Worm (Caenorhabditis elegans): ENCODE data around the gene Y56A3A.22.

The Y56A3A.22 gene

ce11 chrIII:11931960-11932359, 10.5 kb downstream of the Y56A3A.22 start:
- no peak for TF ChIP-seq fos-1 (tag; optimal IDR thresholded peaks at IDR 0.05)
- TF ChIP-seq zag-1 (tag; optimal IDR thresholded peaks at IDR 0.05): no peak
- no peak for TF ChIP-seq aly-2 (tag; optimal IDR thresholded peaks at IDR 0.05)
- TF ChIP-seq nhr-23 (tag; optimal IDR thresholded peaks at IDR 0.05): no peak
- TF ChIP-seq ztf-4 (tag; optimal IDR thresholded peaks at IDR 0.05): no peak
- no peak for TF ChIP-seq ztf-1 (GFP tag; conservative IDR thresholded peaks at IDR 0.05)
- no peak for TF ChIP-seq nhr-11 (tag; optimal IDR thresholded peaks at IDR 0.05)
- no peak for TF ChIP-seq ama-1 (optimal IDR thresholded peaks at IDR 0.05)
- TF ChIP-seq alr-1 (tag; optimal IDR thresholded peaks at IDR 0.05): no peak
- TF ChIP-seq nhr-237 (tag; optimal IDR thresholded peaks at IDR 0.05): no peak
- no peak for TF ChIP-seq unc-39 (tag; optimal IDR thresholded peaks at IDR 0.05)
- TF ChIP-seq nhr-129 (tag; optimal IDR thresholded peaks at IDR 0.05): no peak
- TF ChIP-seq Y55F3AM.14 (GFP tag; optimal IDR thresholded peaks at IDR 0.05): no peak
- no peak for TF ChIP-seq unc-55 (GFP tag; optimal IDR thresholded peaks at IDR 0.05)
- no peak for TF ChIP-seq sma-9 (GFP tag; optimal IDR thresholded peaks at IDR 0.05)
- TF ChIP-seq sma-9 (tag; optimal IDR thresholded peaks at IDR 0.05): no peak

DNA sequence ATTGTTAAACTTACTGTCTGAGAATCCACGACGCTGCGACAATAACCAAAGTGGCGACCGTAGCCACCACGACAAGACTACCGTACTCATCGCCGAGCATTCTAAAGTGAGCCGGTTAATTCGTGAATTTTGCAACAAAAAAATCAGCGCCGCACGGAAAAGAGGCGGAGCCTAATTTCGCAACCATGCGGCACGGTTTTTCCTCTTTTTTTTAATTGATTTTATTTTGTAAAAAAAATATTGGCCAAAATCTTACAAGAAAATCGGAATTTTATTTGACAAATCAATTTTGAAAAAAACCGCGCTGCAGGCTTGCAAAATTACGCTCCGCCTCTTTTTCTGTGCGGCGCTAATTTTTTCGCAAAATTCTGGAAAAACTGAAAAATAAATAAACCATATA, 12.0 kb downstream of the Y56A3A.22 start, which contains the start of gene dolk-1:
dolk-1 (minus strand) TSS at position 101 of the 400 bp plus-strand sequence.
- TF ChIP-seq ztf-4 (tag; optimal IDR thresholded peaks at IDR 0.05) (no peak), nhr-21 (tag; optimal IDR thresholded peaks at IDR 0.05) (no peak), unc-55 (GFP tag; optimal IDR thresholded peaks at IDR 0.05) (no peak), sem-4 (tag; optimal IDR thresholded peaks at IDR 0.05) (no peak), peb-1 (tag; optimal IDR thresholded peaks at IDR 0.05) (no peak)

DNA sequence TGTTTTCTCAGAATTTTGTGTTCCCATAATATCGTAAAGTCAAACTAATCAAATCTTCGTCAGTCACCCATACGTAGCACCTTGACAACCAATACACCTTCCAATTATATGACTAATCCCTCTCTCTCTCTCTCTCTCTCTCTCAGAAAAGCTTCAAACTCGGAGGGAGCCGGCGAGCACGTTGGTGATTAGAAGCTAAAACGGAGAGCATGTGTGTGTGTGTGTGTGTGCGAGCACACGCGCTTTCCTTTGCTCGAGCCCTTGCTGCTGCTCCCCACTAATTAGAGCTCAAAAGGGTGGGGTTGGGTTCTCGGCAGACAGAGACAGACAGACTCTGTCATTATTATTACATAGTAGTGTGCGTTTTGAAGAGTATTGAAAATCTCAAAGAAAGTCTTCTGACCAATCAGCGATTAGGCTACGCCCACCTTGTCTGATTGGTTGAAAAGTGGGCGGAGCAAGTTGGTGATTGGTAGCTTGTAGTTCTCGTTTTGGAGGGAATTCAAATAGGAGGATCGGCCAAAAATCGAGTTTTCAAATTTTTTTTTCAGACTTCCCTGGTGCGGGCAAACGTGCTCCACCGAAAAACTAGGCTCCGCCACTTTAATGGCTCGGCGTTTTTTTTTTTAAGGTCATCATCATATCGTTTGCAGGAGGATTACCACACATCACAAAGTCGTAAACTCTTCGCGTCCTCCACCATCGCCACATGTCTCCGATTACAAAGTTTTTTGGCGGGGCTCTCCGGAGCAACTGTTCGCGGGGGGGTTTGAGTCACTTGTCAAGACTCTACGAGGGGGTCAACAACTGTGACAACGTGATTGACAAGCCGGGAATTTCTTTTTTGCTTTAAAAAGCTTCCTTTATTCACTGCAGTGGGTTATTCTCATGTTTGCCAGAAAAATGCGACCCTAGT, 13.8 kb downstream of the Y56A3A.22 start:
- TF ChIP-seq nhr-10 (tag; optimal IDR thresholded peaks at IDR 0.05): no peak
- TF ChIP-seq F13H6.1 (tag; optimal IDR thresholded peaks at IDR 0.05): peak; percentile 7
- peak; percentile 10 for TF ChIP-seq Y55F3AM.14 (GFP tag; optimal IDR thresholded peaks at IDR 0.05)
- TF ChIP-seq nhr-21 (tag; optimal IDR thresholded peaks at IDR 0.05): peak; percentile 8
- TF ChIP-seq C34F6.9 (tag; optimal IDR thresholded peaks at IDR 0.05): peak; percentile 14
- no peak for TF ChIP-seq unc-62 (GFP tag; optimal IDR thresholded peaks at IDR 0.05)
- peak; percentile 30 for TF ChIP-seq sem-4 (tag; optimal IDR thresholded peaks at IDR 0.05)
- TF ChIP-seq nhr-6 (tag; optimal IDR thresholded peaks at IDR 0.05): no peak
- TF ChIP-seq nhr-77 (tag; optimal IDR thresholded peaks at IDR 0.05): no peak
- TF ChIP-seq sma-9 (GFP tag; optimal IDR thresholded peaks at IDR 0.05): peak; percentile 31
- no peak for TF ChIP-seq sma-9 (tag; optimal IDR thresholded peaks at IDR 0.05)
- no peak for TF ChIP-seq ztf-1 (GFP tag; conservative IDR thresholded peaks at IDR 0.05)
- TF ChIP-seq nhr-23 (tag; optimal IDR thresholded peaks at IDR 0.05): no peak
- no peak for TF ChIP-seq lin-13 (GFP tag; optimal IDR thresholded peaks at IDR 0.05)
- peak in 1 of 2 experiments; percentile 9 for TF ChIP-seq lsy-2 (tag; optimal IDR thresholded peaks at IDR 0.05)
- peak in 1 of 2 experiments; percentile 2 for TF ChIP-seq mdl-1 (tag; optimal IDR thresholded peaks at IDR 0.05)

DNA sequence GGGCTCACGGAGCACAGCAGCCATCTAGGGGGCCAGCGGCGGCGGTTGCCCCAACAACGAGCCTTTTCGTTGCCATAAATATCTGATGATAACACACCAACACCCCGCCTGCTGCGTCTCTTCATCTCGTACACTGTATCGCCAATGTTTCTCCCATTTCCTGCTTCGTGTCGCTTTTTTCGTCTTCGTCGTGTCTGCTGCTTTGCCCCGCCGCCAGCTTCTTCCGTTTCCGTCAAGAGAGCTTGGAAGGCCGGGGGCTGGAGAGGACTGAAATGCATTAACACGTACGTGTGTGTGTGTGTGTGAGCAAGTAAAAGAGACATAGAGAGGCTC, 14.4 kb downstream of the Y56A3A.22 start:
- TF ChIP-seq lin-11 (tag; optimal IDR thresholded peaks at IDR 0.05): peak; percentile 14
- TF ChIP-seq unc-55 (GFP tag; optimal IDR thresholded peaks at IDR 0.05): peak; percentile 22
- no peak for TF ChIP-seq ama-1 (optimal IDR thresholded peaks at IDR 0.05)
- peak; percentile 58 for TF ChIP-seq F13H6.1 (tag; optimal IDR thresholded peaks at IDR 0.05)
- TF ChIP-seq crh-2 (tag; optimal IDR thresholded peaks at IDR 0.05): peak; percentile 9
- peak; percentile 36 for TF ChIP-seq C34F6.9 (tag; optimal IDR thresholded peaks at IDR 0.05)
- no peak for TF ChIP-seq mab-5 (tag; optimal IDR thresholded peaks at IDR 0.05)
- TF ChIP-seq snpc-4 (tag; optimal IDR thresholded peaks at IDR 0.05): peak; percentile 11
- TF ChIP-seq nhr-21 (tag; optimal IDR thresholded peaks at IDR 0.05): no peak
- TF ChIP-seq sem-4 (tag; optimal IDR thresholded peaks at IDR 0.05): peak; percentile 17
- no peak for TF ChIP-seq ceh-82 (tag; optimal IDR thresholded peaks at IDR 0.05)
- TF ChIP-seq lsy-2 (tag; optimal IDR thresholded peaks at IDR 0.05): peak in 1 of 2 experiments; percentile 20

DNA sequence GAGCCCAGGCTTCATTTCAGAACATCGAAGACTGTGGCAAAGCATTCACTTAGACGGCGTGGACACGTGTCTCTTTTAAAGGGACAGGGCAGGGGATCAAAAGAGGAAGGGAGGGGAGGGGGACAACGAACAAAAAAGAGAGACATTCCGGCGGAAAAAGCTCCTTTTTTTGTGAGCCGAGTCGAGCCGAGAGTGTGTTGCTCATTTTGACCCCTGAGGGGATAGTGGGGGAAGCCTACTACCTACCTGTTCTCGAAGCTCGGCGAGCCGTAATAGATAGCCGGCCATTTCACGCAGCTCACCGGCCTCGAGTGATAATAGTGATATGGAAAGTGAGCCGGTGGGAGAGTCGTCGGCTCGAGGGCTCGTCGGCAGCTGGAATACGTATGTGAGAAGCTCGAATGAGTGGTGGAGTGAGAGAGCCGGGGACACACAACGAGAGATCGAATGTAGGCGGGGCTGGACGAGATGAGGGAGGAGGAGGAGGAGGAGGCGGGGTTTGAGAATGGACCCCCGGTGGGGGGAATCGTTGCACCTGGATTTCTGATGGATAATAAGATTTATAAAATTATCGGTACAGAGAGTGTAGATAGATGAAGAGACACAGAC, 15.3 kb downstream of the Y56A3A.22 start:
- TF ChIP-seq F13H6.1 (tag; optimal IDR thresholded peaks at IDR 0.05) (peak; percentile 14), nhr-10 (tag; optimal IDR thresholded peaks at IDR 0.05) (no peak)

Measured in whole organism, L2 larva.